Fruit fly (Drosophila melanogaster): ENCODE measurements around the gene CG17896.

- no peak for TF ChIP-seq Myc (optimal IDR thresholded peaks at IDR 0.05)
- TF ChIP-seq Sin3A (optimal IDR thresholded peaks at IDR 0.05): no peak
- TF ChIP-seq psq (optimal IDR thresholded peaks at IDR 0.05): no peak
- no peak for TF ChIP-seq h (optimal IDR thresholded peaks at IDR 0.05)
Observed at dm6 chrX:498434-498833, 5.1 kb upstream of the CG17896 start.
